Worm (Caenorhabditis elegans) whole organism, L4/young adult: ENCODE results near the gene malt-1.

Source experiments
- W03F9.2 ChIP-seq: fragments of 150-350 bp; optimal IDR thresholded peaks from 2 replicates; lab custom pipeline; 2014; ENCODE audit warnings: missing biosample characterization, missing genetic modification characterization
- dao-5 ChIP-seq: sonication (generic microtip); optimal IDR thresholded peaks from 2 replicates; lab custom pipeline; 2016; ENCODE audit warnings: missing genotype, missing genetic modification characterization, moderate library complexity, missing compliant biosample characterization
- him-1 ChIP-seq: sonication (generic microtip); optimal IDR thresholded peaks from 2 replicates; lab custom pipeline; 2016; ENCODE audit warnings: missing genotype, missing genetic modification reagents, missing genetic modification characterization, missing compliant biosample characterization

ce11 chrII:6994677-6995076, 43.6 kb upstream of the malt-1 start, which contains the start of gene unc-104:
- TF ChIP-seq him-1 (tag; lab: Kevin White, UChicago) (no peak), W03F9.2 (tag; lab: Kevin White, UChicago) (no peak), dao-5 (no peak)
